Worm (Caenorhabditis elegans): ENCODE measurements around the gene scpl-4.

DNA sequence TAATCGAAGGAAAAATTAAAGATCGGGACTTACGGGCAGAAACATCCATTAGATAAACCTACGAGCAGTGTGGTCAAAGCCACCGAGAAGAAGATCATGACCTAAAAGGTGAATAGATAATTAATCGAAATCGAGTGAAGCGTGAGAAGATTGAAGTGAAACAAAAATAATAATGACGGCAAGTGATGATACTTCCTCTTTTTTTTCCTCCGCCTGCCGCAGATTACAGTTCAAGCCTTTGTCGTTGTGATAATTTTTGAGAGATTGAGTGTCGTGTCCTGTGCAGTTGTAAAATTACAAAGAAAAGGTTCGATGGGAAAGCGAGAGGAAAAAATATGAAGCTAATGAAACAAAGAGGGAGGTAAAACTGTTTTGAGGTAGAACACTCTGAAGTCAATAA lies 6.4 kb upstream of the scpl-4 start, which contains the start of gene T21C9.9:
- TF ChIP-seq T23F11.4 (GFP tag; optimal IDR thresholded peaks at IDR 0.05): no peak
- no peak for TF ChIP-seq tbx-7 (tag; optimal IDR thresholded peaks at IDR 0.05)

Data from whole organism, late embryonic.